Fruit fly (Drosophila melanogaster): Measurements from ENCODE around the gene Imp.

The Imp gene

dm6 chrX:10816856-10817255 is 7.2 kb downstream of the Imp start (continued):
- peak; percentile 87 for TF ChIP-seq CG8478 (optimal IDR thresholded peaks at IDR 0.05)
- no peak for TF ChIP-seq sisA (GFP tag; IDR thresholded peaks at IDR 0.05)
- no peak for TF ChIP-seq CG12299 (tag; optimal IDR thresholded peaks at IDR 0.05)
- no peak for TF ChIP-seq ab (GFP tag; optimal IDR thresholded peaks at IDR 0.05)
- TF ChIP-seq Gug (GFP tag; IDR thresholded peaks at IDR 0.05), result no peak
- TF ChIP-seq CG1832 (GFP tag; optimal IDR thresholded peaks at IDR 0.05), result peak; percentile 89
- TF ChIP-seq Adf1 (GFP tag; IDR thresholded peaks at IDR 0.05), result peak; percentile 99
- peak; percentile 29 for TF ChIP-seq chn (GFP tag; optimal IDR thresholded peaks at IDR 0.05)
- no peak for TF ChIP-seq Hmr (GFP tag; optimal IDR thresholded peaks at IDR 0.05)
- TF ChIP-seq kni (GFP tag; optimal IDR thresholded peaks at IDR 0.05), result peak; percentile 5
- peak; percentile 10; the same call in 1 of the 2 replicates for TF ChIP-seq nerfin-2 (GFP tag; IDR thresholded peaks at IDR 0.05; ENCODE audit: partially characterized antibody)
- peak; percentile 45; the same call in 1 of the 2 replicates for TF ChIP-seq amos (GFP tag; IDR thresholded peaks at IDR 0.05; ENCODE audit: partially characterized antibody)
- no peak for TF ChIP-seq CG15696 (tag; optimal IDR thresholded peaks at IDR 0.05)
- TF ChIP-seq h (optimal IDR thresholded peaks at IDR 0.05), result no peak

dm6 chrX:10815511-10816080 is 8.5 kb downstream of the Imp start:
- TF ChIP-seq lola (GFP tag; optimal IDR thresholded peaks at IDR 0.05) (peak in 1 of 3 experiments; percentile 46), Hr3 (GFP tag; optimal IDR thresholded peaks at IDR 0.05) (no peak), CG14965 (GFP tag; optimal IDR thresholded peaks at IDR 0.05; ENCODE audit: borderline replicate concordance) (no peak), CG18599 (GFP tag; optimal IDR thresholded peaks at IDR 0.05) (no peak), ase (GFP tag; IDR thresholded peaks at IDR 0.05) (no peak), D19B (GFP tag; optimal IDR thresholded peaks at IDR 0.05) (no peak), CG9797 (GFP tag; optimal IDR thresholded peaks at IDR 0.05) (no peak), tgo (GFP tag; IDR thresholded peaks at IDR 0.05) (no peak), CG12769 (tag; optimal IDR thresholded peaks at IDR 0.05) (peak; percentile 73), CG31441 (GFP tag; IDR thresholded peaks at IDR 0.05) (no peak), en (GFP tag; optimal IDR thresholded peaks at IDR 0.05) (no peak), H15 (GFP tag; IDR thresholded peaks at IDR 0.05) (no peak), MESR4 (GFP tag; optimal IDR thresholded peaks at IDR 0.05) (no peak), Side (GFP tag; optimal IDR thresholded peaks at IDR 0.05) (no peak), gem (tag; optimal IDR thresholded peaks at IDR 0.05) (no peak), Stat92E (GFP tag; optimal IDR thresholded peaks at IDR 0.05) (peak in 1 of 3 experiments; percentile 49), CG10565 (GFP tag; optimal IDR thresholded peaks at IDR 0.05) (no peak), Ptx1 (GFP tag; IDR thresholded peaks at IDR 0.05) (no peak), Oaz (GFP tag; IDR thresholded peaks at IDR 0.05) (no peak), salm (tag; optimal IDR thresholded peaks at IDR 0.05) (no peak), ro (GFP tag; IDR thresholded peaks at IDR 0.05) (no peak), CG30431 (GFP tag; optimal IDR thresholded peaks at IDR 0.05) (no peak), MBD-R2 (GFP tag; IDR thresholded peaks at IDR 0.05) (no peak), CG1233 (GFP tag; optimal IDR thresholded peaks at IDR 0.05) (no peak), CG2889 (GFP tag; IDR thresholded peaks at IDR 0.05) (no peak), CG7271 (tag; optimal IDR thresholded peaks at IDR 0.05) (no peak), CG8944 (GFP tag; optimal IDR thresholded peaks at IDR 0.05) (no peak), CG32772 (GFP tag; IDR thresholded peaks at IDR 0.05) (0 out of 2 replicates have a peak, but pooled peaks have one; percentile 22), psq (GFP tag; optimal IDR thresholded peaks at IDR 0.05) (peak; percentile 19), CG4820 (GFP tag; optimal IDR thresholded peaks at IDR 0.05) (no peak), cad (GFP tag; optimal IDR thresholded peaks at IDR 0.05) (no peak), Elba2 (GFP tag; optimal IDR thresholded peaks at IDR 0.05) (no peak), CG14441 (GFP tag; IDR thresholded peaks at IDR 0.05) (no peak), Dp (GFP tag; optimal IDR thresholded peaks at IDR 0.05) (no peak), CG7786 (GFP tag; optimal IDR thresholded peaks at IDR 0.05) (no peak), TFAM (GFP tag; optimal IDR thresholded peaks at IDR 0.05) (no peak), al (GFP tag; IDR thresholded peaks at IDR 0.05) (no peak)
